Worm (Caenorhabditis elegans): ENCODE data around the gene timp-1.

- TF ChIP-seq W03F9.2 (tag; optimal IDR thresholded peaks at IDR 0.05) = no peak
- TF ChIP-seq him-1 (tag; optimal IDR thresholded peaks at IDR 0.05) = no peak
Measured at ce11 chrV:8251075-8251474, 44.0 kb downstream of the timp-1 start.
